Fruit fly (Drosophila melanogaster) whole organism, embryonic: ENCODE data around the gene LSm3.

Experiments used
- BtbVII ChIP-seq: fragments of 200-800 bp; sonication (Bioruptor generic); optimal IDR thresholded peaks from 3 replicates; lab custom pipeline; 2017; ENCODE audit warnings: missing biosample characterization, mild to moderate bottlenecking, missing genetic modification characterization
- CG11093 ChIP-seq: fragments of 200-800 bp; sonication (Bioruptor generic); IDR thresholded peaks from 3 replicates; pipeline ENCODE4 v1.3.6; 2022; ENCODE audit warnings: missing biosample characterization, missing genetic modification characterization
- CG11696 ChIP-seq: fragments of 200-800 bp; sonication (Bioruptor generic); IDR thresholded peaks from 2 replicates; pipeline ENCODE4 v1.3.6; 2022; ENCODE audit warnings: missing biosample characterization, missing genetic modification characterization
- CG12744 ChIP-seq: fragments of 200-800 bp; sonication (Bioruptor generic); optimal IDR thresholded peaks from 2 replicates; lab custom pipeline; 2016; ENCODE audit warnings: missing biosample characterization, missing genetic modification characterization
- CG13424 ChIP-seq: fragments of 200-800 bp; sonication (Bioruptor generic); optimal IDR thresholded peaks from 2 replicates; lab custom pipeline; 2019; ENCODE audit warnings: missing biosample characterization, mild to moderate bottlenecking, missing genetic modification characterization, moderate library complexity
- CG13624 ChIP-seq: fragments of 200-800 bp; sonication (Bioruptor generic); optimal IDR thresholded peaks from 2 replicates; lab custom pipeline; 2016; ENCODE audit warnings: missing biosample characterization, missing genetic modification characterization
- CG15011 ChIP-seq: fragments of 200-800 bp; sonication (Bioruptor generic); optimal IDR thresholded peaks from 3 replicates; lab custom pipeline; 2018; ENCODE audit warnings: missing biosample characterization, mild to moderate bottlenecking, missing genetic modification characterization
- CG15696 ChIP-seq: fragments of 200-800 bp; sonication (Bioruptor generic); optimal IDR thresholded peaks from 2 replicates; lab custom pipeline; 2019; ENCODE audit warnings: missing biosample characterization, mild to moderate bottlenecking, missing genetic modification characterization, moderate library complexity
- CG1602 ChIP-seq: fragments of 200-800 bp; sonication (Bioruptor generic); optimal IDR thresholded peaks from 3 replicates; lab custom pipeline; 2016; ENCODE audit warnings: missing biosample characterization, missing genetic modification characterization
- CG2120 ChIP-seq: fragments of 200-800 bp; sonication (Bioruptor generic); optimal IDR thresholded peaks from 3 replicates; lab custom pipeline; 2016; ENCODE audit warnings: missing biosample characterization, missing genetic modification characterization
- CG3065 ChIP-seq: fragments of 200-800 bp; sonication (Bioruptor generic); optimal IDR thresholded peaks from 2 replicates; lab custom pipeline; 2016; ENCODE audit warnings: missing biosample characterization, missing genetic modification characterization
- CG31365 ChIP-seq: fragments of 200-800 bp; sonication (Bioruptor generic); optimal IDR thresholded peaks from 2 replicates; lab custom pipeline; 2018; ENCODE audit warnings: missing biosample characterization, mild to moderate bottlenecking, missing genetic modification characterization
- CG33557 ChIP-seq: fragments of 200-800 bp; sonication (Bioruptor generic); optimal IDR thresholded peaks from 2 replicates; lab custom pipeline; 2019; ENCODE audit warnings: missing biosample characterization, mild to moderate bottlenecking, missing genetic modification characterization, moderate library complexity
- CG3407 ChIP-seq: fragments of 200-800 bp; sonication (Bioruptor generic); optimal IDR thresholded peaks from 2 replicates; lab custom pipeline; 2018; ENCODE audit warnings: missing biosample characterization, mild to moderate bottlenecking, missing genetic modification characterization
- CG3726 ChIP-seq: fragments of 200-800 bp; sonication (Bioruptor generic); IDR thresholded peaks from 3 replicates; pipeline ENCODE4, ENCODE4 v1.3.6; 2022; ENCODE audit warnings: missing biosample characterization, missing genetic modification characterization
- CG4282 ChIP-seq: fragments of 200-800 bp; sonication (Bioruptor generic); optimal IDR thresholded peaks from 2 replicates; lab custom pipeline; 2016; ENCODE audit warnings: missing biosample characterization, missing genetic modification characterization
- CG4617 ChIP-seq: fragments of 200-800 bp; sonication (Bioruptor generic); optimal IDR thresholded peaks from 3 replicates; lab custom pipeline; 2016; ENCODE audit warnings: missing biosample characterization, missing genetic modification characterization, borderline replicate concordance
- CG4730 ChIP-seq: fragments of 200-800 bp; sonication (Bioruptor generic); IDR thresholded peaks from 2 replicates; pipeline ENCODE4 v1.3.6; 2022; ENCODE audit warnings: missing biosample characterization, missing genetic modification characterization
- CG6654 ChIP-seq: fragments of 200-800 bp; sonication (Bioruptor generic); optimal IDR thresholded peaks from 2 replicates; lab custom pipeline; 2017; ENCODE audit warnings: missing biosample characterization, mild to moderate bottlenecking, missing genetic modification characterization
- CG7786 ChIP-seq: fragments of 200-800 bp; sonication (Bioruptor generic); optimal IDR thresholded peaks from 2 replicates; lab custom pipeline; 2016; ENCODE audit warnings: missing biosample characterization, missing genetic modification characterization
- CG8924 ChIP-seq: fragments of 200-800 bp; optimal IDR thresholded peaks from 3 replicates; lab custom pipeline; 2019; ENCODE audit warnings: missing biosample characterization, mild to moderate bottlenecking, missing genetic modification characterization, moderate library complexity
- CG8944 ChIP-seq: fragments of 200-800 bp; sonication (Bioruptor generic); optimal IDR thresholded peaks from 3 replicates; lab custom pipeline; 2016; ENCODE audit warnings: missing biosample characterization, missing genetic modification characterization
- CG9437 ChIP-seq: fragments of 200-800 bp; sonication (Bioruptor generic); optimal IDR thresholded peaks from 2 replicates; lab custom pipeline; 2018; ENCODE audit warnings: missing biosample characterization, mild to moderate bottlenecking, missing genetic modification characterization
- CG9797 ChIP-seq: fragments of 200-800 bp; sonication (Bioruptor generic); optimal IDR thresholded peaks from 3 replicates; lab custom pipeline; 2018; ENCODE audit warnings: missing biosample characterization, mild to moderate bottlenecking, missing genetic modification characterization
- CHES-1-like ChIP-seq: fragments of 200-800 bp; sonication (Bioruptor generic); optimal IDR thresholded peaks from 2 replicates; lab custom pipeline; 2016; ENCODE audit warnings: missing biosample characterization, missing genetic modification characterization
- CoRest ChIP-seq: fragments of 200-800 bp; sonication (Bioruptor generic); optimal IDR thresholded peaks from 3 replicates; lab custom pipeline; 2018; ENCODE audit warnings: missing biosample characterization, mild to moderate bottlenecking, missing genetic modification characterization, moderate library complexity
- Ets97D ChIP-seq: fragments of 200-800 bp; sonication (Bioruptor generic); optimal IDR thresholded peaks from 3 replicates; lab custom pipeline; 2016; ENCODE audit warnings: missing biosample characterization, missing genetic modification characterization
- HmgZ ChIP-seq: fragments of 200-800 bp; sonication (Bioruptor generic); optimal IDR thresholded peaks from 2 replicates; lab custom pipeline; 2018; ENCODE audit warnings: missing biosample characterization, mild to moderate bottlenecking, missing genetic modification characterization
- Mes4 ChIP-seq: fragments of 200-800 bp; sonication (Bioruptor generic); optimal IDR thresholded peaks from 2 replicates; lab custom pipeline; 2016; ENCODE audit warnings: missing biosample characterization, missing genetic modification characterization
- Nf-YA ChIP-seq: fragments of 200-800 bp; sonication (Bioruptor generic); IDR thresholded peaks from 2 replicates; pipeline ENCODE4 v1.3.6; 2022; ENCODE audit warnings: missing biosample characterization, missing genetic modification characterization
- Poxn ChIP-seq: fragments of 200-800 bp; sonication (Bioruptor generic); IDR thresholded peaks from 2 replicates; pipeline ENCODE4 v1.3.6; 2022; ENCODE audit warnings: missing biosample characterization, missing genetic modification characterization
- Ptx1 ChIP-seq: fragments of 200-800 bp; sonication (Bioruptor generic); IDR thresholded peaks from 2 replicates; pipeline ENCODE4 v1.3.6; 2022; ENCODE audit warnings: missing biosample characterization, missing genetic modification characterization
- Rfx ChIP-seq: fragments of 200-800 bp; sonication (Bioruptor generic); IDR thresholded peaks from 2 replicates; pipeline ENCODE4 v1.3.6; 2022; ENCODE audit warnings: missing biosample characterization, missing genetic modification characterization
- ap ChIP-seq: fragments of 200-800 bp; sonication (Bioruptor generic); IDR thresholded peaks from 2 replicates; pipeline ENCODE4 v1.3.6; 2022; ENCODE audit warnings: missing biosample characterization, missing genetic modification characterization
- bcd ChIP-seq: fragments of 200-800 bp; sonication (Bioruptor generic); optimal IDR thresholded peaks from 2 replicates; lab custom pipeline; 2017; ENCODE audit warnings: missing biosample characterization, mild to moderate bottlenecking, missing genetic modification characterization
- cas ChIP-seq: fragments of 200-800 bp; sonication (Bioruptor generic); IDR thresholded peaks from 2 replicates; pipeline ENCODE4 v1.3.6; 2022; ENCODE audit warnings: missing biosample characterization, missing genetic modification characterization
- cato ChIP-seq: fragments of 200-800 bp; sonication (Bioruptor generic); optimal IDR thresholded peaks from 2 replicates; lab custom pipeline; 2016; ENCODE audit warnings: missing biosample characterization, missing genetic modification characterization, borderline replicate concordance
- chn ChIP-seq: fragments of 200-800 bp; sonication (Bioruptor generic); optimal IDR thresholded peaks from 2 replicates; lab custom pipeline; 2016; ENCODE audit warnings: missing biosample characterization, missing genetic modification characterization
- cwo ChIP-seq: fragments of 200-800 bp; sonication (Bioruptor generic); optimal IDR thresholded peaks from 3 replicates; lab custom pipeline; 2017; ENCODE audit warnings: missing biosample characterization, missing genetic modification characterization, mild to moderate bottlenecking, moderate library complexity, missing genetic modification reagents
- da ChIP-seq: fragments of 200-800 bp; sonication (Bioruptor generic); optimal IDR thresholded peaks from 2 replicates; lab custom pipeline; 2016; ENCODE audit warnings: missing biosample characterization, missing genetic modification characterization
- dati ChIP-seq: fragments of 200-800 bp; sonication (Bioruptor generic); IDR thresholded peaks from 2 replicates; pipeline ENCODE4 v1.3.6; 2022; ENCODE audit warnings: missing biosample characterization, missing genetic modification characterization
- dm ChIP-seq: fragments of 200-800 bp; sonication (Bioruptor generic); optimal IDR thresholded peaks from 3 replicates; lab custom pipeline; 2016; ENCODE audit warnings: missing biosample characterization, missing genetic modification characterization
- hbn ChIP-seq: fragments of 200-800 bp; sonication (Bioruptor generic); IDR thresholded peaks from 2 replicates; pipeline ENCODE4 v1.3.6; 2022; ENCODE audit warnings: missing biosample characterization, missing genetic modification characterization; ENCODE audit not compliant: partially characterized antibody
- hkb ChIP-seq, 2 experiments: fragments of 200-800 bp in 1 of 2; fragments of >200 bp in 1 of 2; sonication (Bioruptor generic) in 1 of 2; IDR thresholded peaks in 1 of 2; optimal IDR thresholded peaks in 1 of 2; 2 replicates each; pipeline versions ENCODE4 v1.3.6 to Lab custom; 2017 to 2022; ENCODE audit warnings: missing biosample characterization in 1 of 2, missing genetic modification characterization in 1 of 2
- oc ChIP-seq: fragments of 200-800 bp; sonication (Bioruptor generic); optimal IDR thresholded peaks from 2 replicates; lab custom pipeline; 2018; ENCODE audit warnings: missing biosample characterization, mild to moderate bottlenecking, missing genetic modification characterization, moderate library complexity
- pan ChIP-seq, 4 experiments: fragments of >200 bp in 3 of 4; fragments of 200-800 bp in 1 of 4; sonication (Bioruptor generic) in 1 of 4; optimal IDR thresholded peaks in 3 of 4; IDR thresholded peaks in 1 of 4; 2 replicates each; pipeline versions ENCODE4 v1.3.6 to Lab custom; 2017 to 2022; ENCODE audit warnings: missing biosample characterization in 2 of 4, missing genetic modification characterization in 2 of 4, mixed read lengths in 1 of 4
- psq ChIP-seq: fragments of 200-800 bp; sonication (Bioruptor generic); optimal IDR thresholded peaks from 2 replicates; lab custom pipeline; 2017; ENCODE audit warnings: missing biosample characterization, missing genetic modification characterization
- unpg ChIP-seq: fragments of 200-800 bp; sonication (Bioruptor generic); optimal IDR thresholded peaks from 3 replicates; lab custom pipeline; 2018; ENCODE audit warnings: missing biosample characterization, mild to moderate bottlenecking, missing genetic modification characterization, moderate library complexity
- wdn ChIP-seq: fragments of 200-800 bp; sonication (Bioruptor generic); IDR thresholded peaks from 2 replicates; pipeline ENCODE4 v1.3.6; 2022; ENCODE audit warnings: missing biosample characterization, missing genetic modification characterization
- z ChIP-seq: fragments of 200-800 bp; sonication (Bioruptor generic); IDR thresholded peaks from 3 replicates; pipeline ENCODE4 v1.3.6; 2022; ENCODE audit warnings: missing biosample characterization, missing genetic modification characterization

Gene LSm3

dm6 chr3R:24006449-24007159 lies 10.5 kb downstream of the LSm3 start (continued):
- TF ChIP-seq CG3065 (GFP tag; lab: Kevin White, UChicago) = no peak
- TF ChIP-seq unpg = no peak
- TF ChIP-seq CG33557 = no peak
- TF ChIP-seq psq (GFP tag; lab: Kevin White, UChicago) = no peak
- TF ChIP-seq cwo = peak; percentile 70
- no peak for TF ChIP-seq CG9797 (GFP tag; lab: Kevin White, UChicago)
- TF ChIP-seq cato (GFP tag; lab: Kevin White, UChicago) = no peak
- TF ChIP-seq CG15696 (tag; lab: Kevin White, UChicago) = no peak
- TF ChIP-seq CG4730 = no peak
- no peak for TF ChIP-seq pan (optimal IDR thresholded peaks at IDR 0.05; lab: Kevin White, UChicago)
- peak in 1 of 2 experiments; percentile 19 for TF ChIP-seq pan (GFP tag; optimal IDR thresholded peaks at IDR 0.05 in 1 of 2, IDR thresholded peaks at IDR 0.05 in 1 of 2)
- TF ChIP-seq CHES-1-like (GFP tag; lab: Kevin White, UChicago) = no peak
- no peak for TF ChIP-seq da (GFP tag; lab: Kevin White, UChicago)
- TF ChIP-seq CG1602 (GFP tag; lab: Kevin White, UChicago) = no peak
- no peak for TF ChIP-seq cas (GFP tag; lab: Robert Waterston, UW)
- TF ChIP-seq CG13624 (GFP tag; lab: Kevin White, UChicago) = no peak
- TF ChIP-seq HmgZ = peak; percentile 13
- TF ChIP-seq Nf-YA (GFP tag; lab: Robert Waterston, UW) = no peak
- TF ChIP-seq CG3726 (GFP tag; lab: Robert Waterston, UW) = no peak
- no peak for TF ChIP-seq Ets97D (GFP tag; lab: Kevin White, UChicago)
- TF ChIP-seq Ptx1 (GFP tag; lab: Robert Waterston, UW) = peak; percentile 19; the same call in 1 of the 2 replicates
- TF ChIP-seq CG8944 (GFP tag; lab: Kevin White, UChicago) = no peak
- no peak for TF ChIP-seq CG8924 (tag; lab: Kevin White, UChicago)
- TF ChIP-seq CoRest (tag; lab: Kevin White, UChicago) = peak; percentile 28
- TF ChIP-seq CG7786 (GFP tag; lab: Kevin White, UChicago) = no peak
- no peak for TF ChIP-seq CG11093 (GFP tag; lab: Robert Waterston, UW)
- no peak for TF ChIP-seq Mes4 (GFP tag; lab: Kevin White, UChicago)
- no peak for TF ChIP-seq dm (GFP tag; lab: Kevin White, UChicago)
- no peak for TF ChIP-seq Poxn (GFP tag; lab: Robert Waterston, UW)
- TF ChIP-seq hbn (GFP tag; lab: Robert Waterston, UW) = no peak
- peak; percentile 42 for TF ChIP-seq CG2120
- TF ChIP-seq chn (GFP tag; lab: Kevin White, UChicago) = no peak
- TF ChIP-seq CG31365 (tag; lab: Kevin White, UChicago) = peak; percentile 20
- TF ChIP-seq CG6654 (GFP tag; lab: Kevin White, UChicago) = no peak
- no peak for TF ChIP-seq BtbVII (GFP tag; lab: Kevin White, UChicago)
- peak; percentile 56; the same call in 1 of the 3 replicates for TF ChIP-seq z (GFP tag; lab: Robert Waterston, UW)
- no peak for TF ChIP-seq CG9437 (GFP tag; lab: Kevin White, UChicago)
- TF ChIP-seq CG12744 = no peak
- TF ChIP-seq CG11696 (GFP tag; lab: Robert Waterston, UW) = no peak
- peak; percentile 47; the same call in 1 of the 2 replicates for TF ChIP-seq wdn (GFP tag; lab: Robert Waterston, UW)
- TF ChIP-seq Rfx (GFP tag; lab: Robert Waterston, UW) = peak; percentile 47
- TF ChIP-seq CG4282 (GFP tag; lab: Kevin White, UChicago) = no peak
- no peak for TF ChIP-seq CG13424 (tag; lab: Kevin White, UChicago)
- no peak for TF ChIP-seq ap
- no peak for TF ChIP-seq bcd (GFP tag; lab: Kevin White, UChicago)
- no peak for TF ChIP-seq dati
- no peak for TF ChIP-seq CG3407 (GFP tag; lab: Kevin White, UChicago)
- no peak for TF ChIP-seq hkb (optimal IDR thresholded peaks at IDR 0.05; lab: Kevin White, UChicago)
- TF ChIP-seq hkb (GFP tag; IDR thresholded peaks at IDR 0.05; lab: Robert Waterston, UW) = no peak
- no peak for TF ChIP-seq oc (tag; lab: Kevin White, UChicago)
- TF ChIP-seq CG4617 (GFP tag; lab: Kevin White, UChicago) = no peak
- TF ChIP-seq CG15011 (GFP tag; lab: Kevin White, UChicago) = no peak
